Worm (Caenorhabditis elegans): Measurements from ENCODE around the gene dod-23.

dod-23 gene

ce11 chrII:8399997-8400396, 1.0 kb upstream of the dod-23 start:
- TF ChIP-seq nhr-28 (tag; optimal IDR thresholded peaks at IDR 0.05) (peak; percentile 47), unc-62 (GFP tag; optimal IDR thresholded peaks at IDR 0.05 in 1 of 2) (peak in 1 of 2 experiments; percentile 63), unc-62 (tag; optimal IDR thresholded peaks at IDR 0.05) (no peak), T20F7.1 (GFP tag; optimal IDR thresholded peaks at IDR 0.05) (peak; percentile 38), pqm-1 (tag; optimal IDR thresholded peaks at IDR 0.05) (peak; percentile 84), lin-15B (tag; optimal IDR thresholded peaks at IDR 0.05) (no peak), lin-29 (GFP tag; IDR thresholded peaks at IDR 0.05) (no peak), tag-97 (GFP tag; IDR thresholded peaks at IDR 0.05) (no peak), dve-1 (tag; optimal IDR thresholded peaks at IDR 0.05; ENCODE audit: insufficient read depth) (peak; percentile 20), nhr-48 (tag; optimal IDR thresholded peaks at IDR 0.05) (no peak), dpl-1 (GFP tag; optimal IDR thresholded peaks at IDR 0.05) (no peak)

- TF ChIP-seq mxl-3 (GFP tag; optimal IDR thresholded peaks at IDR 0.05) (no peak), nhr-11 (tag; optimal IDR thresholded peaks at IDR 0.05) (no peak), ZK546.5 (tag; optimal IDR thresholded peaks at IDR 0.05) (no peak), vab-7 (GFP tag; IDR thresholded peaks at IDR 0.05) (no peak), lin-15B (tag; optimal IDR thresholded peaks at IDR 0.05) (no peak), ceh-28 (tag; optimal IDR thresholded peaks at IDR 0.05) (no peak)
Observed at ce11 chrII:8396041-8396440, 2.9 kb downstream of the dod-23 start, which contains the start of gene F49E12.7. Gene F49E12.7 (minus strand): TSS chrII:8396141.

DNA sequence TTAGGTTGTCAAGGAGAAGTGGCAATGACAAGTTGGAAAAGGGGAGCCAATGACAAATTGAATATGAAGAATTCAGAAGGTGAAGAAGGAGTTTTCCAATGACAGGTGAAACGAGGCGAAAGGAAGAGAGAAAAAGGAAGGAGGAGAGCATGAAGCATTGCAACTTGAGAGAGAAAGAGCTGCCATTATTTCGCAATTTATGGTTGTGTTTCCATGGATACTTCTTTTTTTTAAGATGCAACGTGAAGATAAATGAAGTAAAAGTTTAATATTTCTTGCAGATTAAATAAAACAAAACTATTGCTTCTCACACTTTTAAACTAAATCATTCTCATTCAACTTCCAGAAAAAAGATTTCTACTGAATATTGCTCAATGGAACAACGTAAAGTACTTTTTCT, 4.8 kb downstream of the dod-23 start, which contains the start of gene F49E12.8:
Gene F49E12.8, minus strand, starts transcription at position 101 of the 400 bp plus-strand sequence.
- no peak for TF ChIP-seq fos-1 (tag; optimal IDR thresholded peaks at IDR 0.05)
- peak; percentile 24 for TF ChIP-seq dve-1 (tag; optimal IDR thresholded peaks at IDR 0.05; ENCODE audit: insufficient read depth)

- no peak for TF ChIP-seq unc-39 (tag; optimal IDR thresholded peaks at IDR 0.05)
- TF ChIP-seq zfp-3 (GFP tag; conservative IDR thresholded peaks at IDR 0.05) = no peak
- peak; percentile 3 for TF ChIP-seq dve-1 (tag; optimal IDR thresholded peaks at IDR 0.05; ENCODE audit: insufficient read depth)
- TF ChIP-seq nhr-48 (tag; optimal IDR thresholded peaks at IDR 0.05) = no peak
- no peak for TF ChIP-seq dmd-8 (GFP tag; IDR thresholded peaks at IDR 0.05)
- TF ChIP-seq saeg-2 (GFP tag; IDR thresholded peaks at IDR 0.05) = no peak
- no peak for TF ChIP-seq ctbp-1 (GFP tag; IDR thresholded peaks at IDR 0.05)
- peak; percentile 1 for TF ChIP-seq hlh-11 (tag; optimal IDR thresholded peaks at IDR 0.05)
- no peak for TF ChIP-seq spr-1 (tag; optimal IDR thresholded peaks at IDR 0.05)
- no peak for TF ChIP-seq nhr-10 (tag; optimal IDR thresholded peaks at IDR 0.05)
- TF ChIP-seq lin-39 (tag; optimal IDR thresholded peaks at IDR 0.05) = no peak
- TF ChIP-seq pqm-1 (tag; optimal IDR thresholded peaks at IDR 0.05) = peak; percentile 62
- TF ChIP-seq dpl-1 (GFP tag; optimal IDR thresholded peaks at IDR 0.05) = no peak
- peak; percentile 77 for TF ChIP-seq nhr-28 (tag; optimal IDR thresholded peaks at IDR 0.05)
- TF ChIP-seq ceh-32 (tag; optimal IDR thresholded peaks at IDR 0.05; ENCODE audit: poor library complexity) = no peak
- no peak for TF ChIP-seq T20F7.1 (GFP tag; optimal IDR thresholded peaks at IDR 0.05)
- TF ChIP-seq daf-19 (GFP tag; conservative IDR thresholded peaks at IDR 0.05) = no peak
- TF ChIP-seq nhr-77 (tag; optimal IDR thresholded peaks at IDR 0.05) = peak; percentile 11
- no peak for TF ChIP-seq zfp-2 (tag; optimal IDR thresholded peaks at IDR 0.05)
- no peak for TF ChIP-seq ztf-7 (tag; optimal IDR thresholded peaks at IDR 0.05)
- no peak for TF ChIP-seq F44E2.7 (GFP tag; IDR thresholded peaks at IDR 0.05)
- peak; percentile 27; the same call in 1 of the 2 replicates for TF ChIP-seq dmd-6 (GFP tag; IDR thresholded peaks at IDR 0.05)
- TF ChIP-seq daf-16 (GFP tag; optimal IDR thresholded peaks at IDR 0.05) = no peak
- peak; percentile 37 for TF ChIP-seq daf-16 (tag; optimal IDR thresholded peaks at IDR 0.05)
- TF ChIP-seq zip-11 (GFP tag; IDR thresholded peaks at IDR 0.05) = no peak
- no peak for TF ChIP-seq madf-9 (GFP tag; conservative IDR thresholded peaks at IDR 0.05)
- TF ChIP-seq aly-2 (tag; optimal IDR thresholded peaks at IDR 0.05) = no peak
Observed at ce11 chrII:8392215-8392614, 6.7 kb downstream of the dod-23 start.
